Worm (Caenorhabditis elegans): ENCODE data around the gene C27D8.1.

C27D8.1 gene

DNA sequence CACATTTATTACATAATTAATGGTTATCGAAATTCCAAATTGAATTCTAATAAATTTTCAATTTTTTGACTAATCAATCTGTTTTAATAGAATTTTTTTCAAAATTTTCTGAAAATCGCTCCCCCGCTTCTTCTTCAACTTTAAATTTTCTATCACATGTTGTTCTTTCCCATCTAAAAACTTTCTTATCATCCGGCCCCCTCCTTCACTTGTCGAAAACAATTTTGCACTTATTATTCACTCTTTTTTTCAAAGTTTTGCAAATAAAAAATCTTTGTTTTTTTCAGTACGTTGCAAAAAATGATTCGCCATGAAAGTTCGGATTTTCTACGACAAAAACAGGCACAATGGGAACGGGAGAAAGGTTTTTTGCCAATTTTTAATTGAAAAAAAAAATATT lies 29.3 kb upstream of the C27D8.1 start, which contains the start of gene T23B5.3:
Gene T23B5.3 (plus strand): TSS at position 301 of the 400 bp plus-strand sequence.
- no peak for TF ChIP-seq ZK546.5 (tag; optimal IDR thresholded peaks at IDR 0.05)
- TF ChIP-seq elt-1 (tag; optimal IDR thresholded peaks at IDR 0.05) = no peak

DNA sequence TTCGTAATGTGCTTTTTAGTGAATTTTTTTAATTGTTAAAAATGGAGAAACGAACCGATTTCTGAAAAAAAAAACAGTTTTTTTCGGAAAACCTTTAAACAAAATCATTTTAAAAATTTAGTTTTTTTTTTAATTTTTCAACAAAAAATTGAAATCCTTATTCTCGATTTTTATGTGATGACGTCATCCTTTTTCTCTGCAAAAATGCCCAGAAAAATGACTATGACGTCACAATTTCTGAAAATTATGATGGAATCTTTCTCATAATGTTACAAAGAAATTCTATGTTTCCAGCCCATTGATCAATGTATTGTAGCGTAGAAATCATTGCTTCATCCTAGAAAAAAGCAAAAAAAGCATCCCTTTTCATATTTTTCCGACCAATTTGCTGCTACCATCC lies 28.3 kb upstream of the C27D8.1 start:
- TF ChIP-seq pqm-1 (tag; optimal IDR thresholded peaks at IDR 0.05) (no peak), pha-4 (tag; optimal IDR thresholded peaks at IDR 0.05) (no peak), nfya-1 (tag; optimal IDR thresholded peaks at IDR 0.05; ENCODE audit: insufficient read depth) (no peak), jun-1 (tag; optimal IDR thresholded peaks at IDR 0.05) (no peak), fkh-10 (GFP tag; optimal IDR thresholded peaks at IDR 0.05) (no peak), zag-1 (tag; optimal IDR thresholded peaks at IDR 0.05) (no peak), sea-2 (GFP tag; optimal IDR thresholded peaks at IDR 0.05) (no peak), ztf-11 (tag; optimal IDR thresholded peaks at IDR 0.05) (no peak), elt-3 (tag; optimal IDR thresholded peaks at IDR 0.05) (no peak), daf-12 (tag; optimal IDR thresholded peaks at IDR 0.05) (no peak), nhr-25 (tag; optimal IDR thresholded peaks at IDR 0.05) (no peak), nhr-237 (tag; optimal IDR thresholded peaks at IDR 0.05) (no peak), fos-1 (tag; optimal IDR thresholded peaks at IDR 0.05) (no peak), ceh-82 (tag; optimal IDR thresholded peaks at IDR 0.05) (no peak)

DNA sequence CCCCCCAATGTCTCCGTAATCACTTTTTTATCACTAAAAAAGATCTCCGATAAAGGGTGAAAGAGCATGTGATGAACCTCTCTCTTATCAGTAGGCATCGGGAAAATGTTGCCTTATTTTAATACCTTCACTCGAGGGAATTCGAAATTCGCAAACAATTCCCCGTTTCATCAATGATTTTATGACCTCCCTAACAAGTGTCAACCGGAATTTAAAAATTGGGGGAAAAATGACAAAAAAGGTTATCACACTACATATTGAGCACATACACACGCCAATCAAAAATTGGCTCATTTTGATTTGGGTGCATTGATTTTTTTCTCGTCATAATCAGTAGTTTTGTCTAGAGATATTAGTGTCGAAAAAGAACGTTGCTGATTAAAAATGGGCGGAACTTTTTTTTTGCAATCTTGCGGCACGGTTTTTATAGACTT lies 27.9 kb upstream of the C27D8.1 start:
- TF ChIP-seq jun-1 (tag; optimal IDR thresholded peaks at IDR 0.05) = peak; percentile 53
- TF ChIP-seq egl-27 (tag; optimal IDR thresholded peaks at IDR 0.05) = no peak
- TF ChIP-seq elt-2 (tag; optimal IDR thresholded peaks at IDR 0.05) = peak; percentile 99
- peak; percentile 34 for TF ChIP-seq pha-4 (tag; optimal IDR thresholded peaks at IDR 0.05)
- no peak for TF ChIP-seq egl-5 (tag; optimal IDR thresholded peaks at IDR 0.05)
- TF ChIP-seq pqm-1 (tag; optimal IDR thresholded peaks at IDR 0.05) = peak; percentile 91

ce11 chrIV:12698880-12699279 lies 18.8 kb upstream of the C27D8.1 start:
- TF ChIP-seq pqm-1 (tag; optimal IDR thresholded peaks at IDR 0.05) (peak; percentile 75), jun-1 (tag; optimal IDR thresholded peaks at IDR 0.05) (peak; percentile 18), R02D3.7 (tag; optimal IDR thresholded peaks at IDR 0.05) (no peak), elt-2 (tag; optimal IDR thresholded peaks at IDR 0.05) (peak; percentile 90)

DNA sequence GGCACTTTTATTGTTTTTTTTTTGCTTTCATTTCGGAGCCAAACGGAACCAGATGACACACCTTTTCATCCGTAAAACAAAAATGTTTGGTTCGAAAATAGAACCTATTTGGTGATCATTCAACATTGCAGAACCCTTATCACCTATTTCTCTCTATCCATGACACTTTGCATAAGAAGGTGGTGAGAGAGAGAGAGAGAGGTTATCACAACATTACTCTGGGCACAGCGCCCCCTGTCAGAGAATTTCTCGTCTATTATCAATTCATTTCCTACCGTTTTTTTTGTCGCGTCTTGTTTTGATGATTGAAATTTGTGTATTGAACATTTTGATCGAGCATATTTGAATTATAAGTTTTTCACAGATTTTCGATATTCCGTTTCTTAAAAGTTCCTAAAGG lies 17.4 kb upstream of the C27D8.1 start:
- TF ChIP-seq lin-39 (tag; optimal IDR thresholded peaks at IDR 0.05) (no peak), elt-2 (tag; optimal IDR thresholded peaks at IDR 0.05) (peak; percentile 80)

DNA sequence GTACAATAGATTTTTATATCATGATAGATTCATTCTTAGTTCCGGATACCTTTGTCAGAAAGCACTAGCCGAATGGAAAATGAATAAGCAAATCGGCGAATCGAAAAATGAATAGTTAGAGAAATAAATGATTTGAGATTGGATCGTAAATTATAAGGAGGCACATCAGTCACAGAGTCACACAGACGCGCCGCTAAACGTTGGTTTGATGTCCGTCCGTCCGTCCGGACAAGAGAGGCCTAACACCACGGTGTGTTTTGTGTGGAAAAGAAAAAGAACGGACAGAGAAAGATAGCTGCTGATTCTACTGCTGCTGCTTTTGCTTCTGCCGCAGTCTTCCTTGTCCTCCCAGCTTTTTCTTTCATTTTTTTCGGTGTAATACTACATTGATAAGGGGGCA lies 16.7 kb upstream of the C27D8.1 start:
- TF ChIP-seq elt-1 (tag; optimal IDR thresholded peaks at IDR 0.05) (no peak), lin-15B (tag; optimal IDR thresholded peaks at IDR 0.05) (no peak), zag-1 (tag; optimal IDR thresholded peaks at IDR 0.05) (no peak), ZK546.5 (tag; optimal IDR thresholded peaks at IDR 0.05) (no peak), unc-39 (tag; optimal IDR thresholded peaks at IDR 0.05) (no peak), nhr-43 (tag; optimal IDR thresholded peaks at IDR 0.05; ENCODE audit: poor library complexity, severe bottlenecking) (no peak), nfya-1 (tag; optimal IDR thresholded peaks at IDR 0.05; ENCODE audit: insufficient read depth) (no peak), unc-62 (GFP tag; optimal IDR thresholded peaks at IDR 0.05) (no peak), fkh-2 (tag; optimal IDR thresholded peaks at IDR 0.05) (no peak), ztf-4 (tag; optimal IDR thresholded peaks at IDR 0.05) (no peak), pqm-1 (tag; optimal IDR thresholded peaks at IDR 0.05) (no peak), nhr-25 (tag; optimal IDR thresholded peaks at IDR 0.05) (no peak), egl-5 (tag; optimal IDR thresholded peaks at IDR 0.05) (no peak), nhr-12 (tag; optimal IDR thresholded peaks at IDR 0.05) (no peak), eor-1 (tag; optimal IDR thresholded peaks at IDR 0.05) (no peak), ztf-11 (tag; optimal IDR thresholded peaks at IDR 0.05) (no peak), lin-39 (tag; optimal IDR thresholded peaks at IDR 0.05) (no peak), nhr-67 (tag; optimal IDR thresholded peaks at IDR 0.05) (no peak)

ce11 chrIV:12703811-12704210 lies 13.8 kb upstream of the C27D8.1 start, which contains the start of gene C27D8.4:
Gene C27D8.4, plus strand, starts transcription at chrIV:12704111.
- TF ChIP-seq R02D3.7 (tag; optimal IDR thresholded peaks at IDR 0.05) (no peak), elt-3 (tag; optimal IDR thresholded peaks at IDR 0.05) (no peak), lsy-12 (tag; optimal IDR thresholded peaks at IDR 0.05) (no peak), pha-4 (tag; optimal IDR thresholded peaks at IDR 0.05) (no peak), nhr-23 (tag; optimal IDR thresholded peaks at IDR 0.05) (no peak), fkh-2 (tag; optimal IDR thresholded peaks at IDR 0.05) (no peak), nfya-1 (tag; optimal IDR thresholded peaks at IDR 0.05; ENCODE audit: insufficient read depth) (no peak), ZK546.5 (tag; optimal IDR thresholded peaks at IDR 0.05) (no peak), nhr-25 (tag; optimal IDR thresholded peaks at IDR 0.05) (no peak), aly-2 (tag; optimal IDR thresholded peaks at IDR 0.05) (no peak), unc-62 (GFP tag; optimal IDR thresholded peaks at IDR 0.05) (no peak), skn-1 (tag; optimal IDR thresholded peaks at IDR 0.05) (no peak), mml-1 (tag; optimal IDR thresholded peaks at IDR 0.05) (no peak), snpc-4 (tag; optimal IDR thresholded peaks at IDR 0.05) (no peak), hmg-11 (tag; optimal IDR thresholded peaks at IDR 0.05) (no peak), lin-15B (tag; optimal IDR thresholded peaks at IDR 0.05) (no peak), fos-1 (tag; optimal IDR thresholded peaks at IDR 0.05) (no peak), ztf-4 (tag; optimal IDR thresholded peaks at IDR 0.05) (no peak), ceh-16 (tag; optimal IDR thresholded peaks at IDR 0.05) (no peak), fkh-10 (GFP tag; optimal IDR thresholded peaks at IDR 0.05) (no peak)
